Worm (Caenorhabditis elegans) whole organism, L3 larva: ENCODE results near the gene T26G10.4.

Experiments
- ZK546.5 ChIP-seq: sonication (generic microtip); optimal IDR thresholded peaks from 2 replicates; lab custom pipeline; 2017; ENCODE audit warnings: missing biosample characterization, missing genetic modification characterization
- elt-2 ChIP-seq: sonication (generic microtip); optimal IDR thresholded peaks from 2 replicates; lab custom pipeline; 2016; ENCODE audit warnings: missing genetic modification reagents, mild to moderate bottlenecking, missing genetic modification characterization, missing compliant biosample characterization
- mml-1 ChIP-seq: fragments of 150-350 bp; sonication (generic microtip); optimal IDR thresholded peaks from 3 replicates; lab custom pipeline; 2014; ENCODE audit warnings: missing biosample characterization, missing genetic modification characterization
- pha-4 ChIP-seq: fragments of 150-350 bp; optimal IDR thresholded peaks from 2 replicates; lab custom pipeline; 2014; ENCODE audit warnings: missing biosample characterization, missing genetic modification reagents, missing genetic modification characterization
- zag-1 ChIP-seq: fragments of 150-350 bp; optimal IDR thresholded peaks from 2 replicates; lab custom pipeline; 2014; ENCODE audit warnings: missing biosample characterization, missing genetic modification characterization

ce11 chrIII:9401036-9401435 lies 19.3 kb upstream of the T26G10.4 start, which contains the start of gene nlp-48:
- TF ChIP-seq ZK546.5 (tag; lab: Kevin White, UChicago) (no peak), pha-4 (no peak), mml-1 (tag; lab: Kevin White, UChicago) (no peak), elt-2 (tag; lab: Kevin White, UChicago) (no peak), zag-1 (no peak)
